Fruit fly (Drosophila melanogaster) whole organism, wandering third instar larva: ENCODE data around the gene CG17944.
A peak's percentile ranks its signal among the peaks of the same experiment; 100 is the strongest.

Source experiments
- Abd-B ChIP-seq: fragments of >200 bp; optimal IDR thresholded peaks from 2 replicates; lab custom pipeline; 2017; ENCODE audit warnings: missing biosample characterization, missing genetic modification characterization
- CG32264 ChIP-seq: fragments of 200-800 bp; sonication (Bioruptor generic); optimal IDR thresholded peaks from 2 replicates; lab custom pipeline; 2016; ENCODE audit warnings: missing biosample characterization, missing genetic modification characterization
- CG9705 ChIP-seq: fragments of 200-800 bp; sonication (Bioruptor generic); optimal IDR thresholded peaks from 2 replicates; lab custom pipeline; 2018; ENCODE audit warnings: missing biosample characterization, mild to moderate bottlenecking, missing genetic modification characterization
- CrebA ChIP-seq: fragments of 200-800 bp; sonication (Bioruptor generic); optimal IDR thresholded peaks from 2 replicates; lab custom pipeline; 2016; ENCODE audit warnings: missing biosample characterization, mild to moderate bottlenecking, missing genetic modification characterization, borderline replicate concordance
- Dfd ChIP-seq: fragments of >200 bp; optimal IDR thresholded peaks from 2 replicates; lab custom pipeline; 2017; ENCODE audit warnings: missing biosample characterization, missing genetic modification characterization
- Dif ChIP-seq: fragments of 200-275, 200-300 bp; sonication (Bioruptor generic); optimal IDR thresholded peaks from 2 replicates; lab custom pipeline; 2018; ENCODE audit warnings: missing biosample characterization, missing genetic modification characterization; ENCODE audit not compliant: partially characterized antibody
- GATAd ChIP-seq: sonication (Bioruptor generic); optimal IDR thresholded peaks from 2 replicates; lab custom pipeline; 2016; ENCODE audit warnings: missing biosample characterization, missing genetic modification characterization
- HLH106 ChIP-seq: fragments of 200-800 bp; optimal IDR thresholded peaks from 3 replicates; lab custom pipeline; 2019; ENCODE audit warnings: missing biosample characterization, mild to moderate bottlenecking, missing genetic modification characterization, moderate library complexity
- Hnf4 ChIP-seq: fragments of 200-800 bp; sonication (Bioruptor generic); optimal IDR thresholded peaks from 2 replicates; lab custom pipeline; 2016; ENCODE audit warnings: missing biosample characterization, mild to moderate bottlenecking, missing genetic modification characterization
- Hr78 ChIP-seq: fragments of >200 bp; optimal IDR thresholded peaks from 2 replicates; lab custom pipeline; 2017; ENCODE audit warnings: missing biosample characterization, missing genetic modification characterization
- Hr83 ChIP-seq: fragments of 200-300 bp; sonication (Bioruptor generic); optimal IDR thresholded peaks from 2 replicates; lab custom pipeline; 2016; ENCODE audit warnings: missing biosample characterization, mild to moderate bottlenecking, missing genetic modification characterization, moderate library complexity; ENCODE audit not compliant: poor library complexity, severe bottlenecking
- Jra ChIP-seq: sonication (Bioruptor generic); optimal IDR thresholded peaks from 2 replicates; lab custom pipeline; 2016; ENCODE audit warnings: missing biosample characterization, missing genetic modification characterization
- Mio ChIP-seq: sonication (Bioruptor generic); optimal IDR thresholded peaks from 2 replicates; lab custom pipeline; 2016; ENCODE audit warnings: missing biosample characterization, missing genetic modification characterization
- Myc ChIP-seq: fragments of >200 bp; optimal IDR thresholded peaks from 2 replicates; lab custom pipeline; 2017
- N ChIP-seq: fragments of >200 bp; optimal IDR thresholded peaks from 2 replicates; lab custom pipeline; 2018; ENCODE audit warnings: missing biosample characterization, missing external identifiers, missing genetic modification characterization
- OdsH ChIP-seq: fragments of 200-800 bp; sonication (Bioruptor generic); optimal IDR thresholded peaks from 2 replicates; lab custom pipeline; 2016; ENCODE audit warnings: missing biosample characterization, mild to moderate bottlenecking, missing genetic modification characterization
- Rel ChIP-seq, 2 experiments: fragments of 200-800 bp; sonication (Bioruptor generic) in 1 of 2; optimal IDR thresholded peaks; 2 replicates in 1 of 2; 3 replicates in 1 of 2; lab custom pipeline; 2016 to 2019; ENCODE audit warnings: mild to moderate bottlenecking in 2 of 2, missing biosample characterization in 2 of 2, missing genetic modification characterization in 2 of 2, moderate library complexity in 1 of 2
- Sp1 ChIP-seq: fragments of 200-800 bp; sonication (Bioruptor generic); optimal IDR thresholded peaks from 3 replicates; lab custom pipeline; 2019; ENCODE audit warnings: missing biosample characterization, mild to moderate bottlenecking, missing genetic modification characterization, moderate library complexity
- Vsx2 ChIP-seq: fragments of 200-300, 225-300 bp; sonication (Bioruptor generic); optimal IDR thresholded peaks from 2 replicates; lab custom pipeline; 2018; ENCODE audit warnings: missing biosample characterization, missing genetic modification characterization; ENCODE audit not compliant: partially characterized antibody
- br ChIP-seq: fragments of 200-800 bp; sonication (Bioruptor generic); optimal IDR thresholded peaks from 2 replicates; lab custom pipeline; 2016; ENCODE audit warnings: missing biosample characterization, missing genetic modification characterization
- brk ChIP-seq: fragments of 200-800 bp; sonication (Bioruptor generic); optimal IDR thresholded peaks from 2 replicates; lab custom pipeline; 2016; ENCODE audit warnings: missing biosample characterization, mild to moderate bottlenecking, missing genetic modification characterization
- dl ChIP-seq, 2 experiments: fragments of 175-275, 200-275 bp in 1 of 2; fragments of 200-275 bp in 1 of 2; sonication (Bioruptor generic); optimal IDR thresholded peaks; lab custom pipeline; 2018; ENCODE audit warnings: mild to moderate bottlenecking in 2 of 2, missing biosample characterization in 2 of 2, missing genetic modification characterization in 2 of 2, moderate library complexity in 2 of 2; ENCODE audit not compliant: partially characterized antibody in 2 of 2, insufficient read depth in 1 of 2
- dmrt93B ChIP-seq: fragments of 200-800 bp; sonication (Bioruptor generic); optimal IDR thresholded peaks from 2 replicates; lab custom pipeline; 2018; ENCODE audit warnings: missing biosample characterization, mild to moderate bottlenecking, missing genetic modification characterization
- dsf ChIP-seq: sonication (Bioruptor generic); optimal IDR thresholded peaks from 2 replicates; lab custom pipeline; 2016; ENCODE audit warnings: missing biosample characterization, missing genetic modification characterization, borderline replicate concordance
- ey ChIP-seq: fragments of 200-800 bp; sonication (Bioruptor generic); optimal IDR thresholded peaks from 2 replicates; lab custom pipeline; 2016; ENCODE audit warnings: missing biosample characterization, missing genetic modification characterization
- foxo ChIP-seq, 2 experiments: fragments of 200-800 bp; sonication (Bioruptor generic); optimal IDR thresholded peaks; 2 replicates in 1 of 2; 3 replicates in 1 of 2; lab custom pipeline; 2016 to 2017; ENCODE audit warnings: missing biosample characterization in 2 of 2, missing genetic modification characterization in 2 of 2
- fru ChIP-seq: fragments of 200-800 bp; sonication (Bioruptor generic); optimal IDR thresholded peaks from 3 replicates; lab custom pipeline; 2016; ENCODE audit warnings: missing biosample characterization, mild to moderate bottlenecking, missing genetic modification characterization
- h ChIP-seq: fragments of 200-800 bp; sonication (Bioruptor generic); optimal IDR thresholded peaks from 3 replicates; lab custom pipeline; 2016; ENCODE audit warnings: missing biosample characterization, mild to moderate bottlenecking, missing genetic modification characterization
- jim ChIP-seq: fragments of 175-275, 200-325 bp; sonication (Bioruptor generic); optimal IDR thresholded peaks from 2 replicates; lab custom pipeline; 2016; ENCODE audit warnings: missing biosample characterization, mild to moderate bottlenecking, missing genetic modification characterization
- lola ChIP-seq: fragments of >200 bp; optimal IDR thresholded peaks from 2 replicates; lab custom pipeline; 2017; ENCODE audit warnings: missing biosample characterization, missing genetic modification characterization
- pan ChIP-seq: fragments of >200 bp; optimal IDR thresholded peaks from 2 replicates; lab custom pipeline; 2017
- psq ChIP-seq: fragments of 200-800 bp; sonication (Bioruptor generic); optimal IDR thresholded peaks from 3 replicates; lab custom pipeline; 2017; ENCODE audit warnings: missing biosample characterization, mild to moderate bottlenecking, missing genetic modification characterization, moderate library complexity
- rgr ChIP-seq: fragments of 200-800 bp; sonication (Bioruptor generic); optimal IDR thresholded peaks from 3 replicates; lab custom pipeline; 2016; ENCODE audit warnings: missing biosample characterization, mild to moderate bottlenecking, missing genetic modification characterization
- sage ChIP-seq: fragments of 200-800 bp; sonication (Bioruptor generic); optimal IDR thresholded peaks from 2 replicates; lab custom pipeline; 2016; ENCODE audit warnings: missing biosample characterization, mild to moderate bottlenecking, missing genetic modification characterization
- sv ChIP-seq: fragments of 200-800 bp; sonication (Bioruptor generic); optimal IDR thresholded peaks from 3 replicates; lab custom pipeline; 2016; ENCODE audit warnings: missing biosample characterization, missing genetic modification characterization
- tai ChIP-seq: sonication (Bioruptor generic); optimal IDR thresholded peaks from 2 replicates; lab custom pipeline; 2016; ENCODE audit warnings: missing biosample characterization, missing genetic modification characterization
- usp ChIP-seq: fragments of >200 bp; optimal IDR thresholded peaks from 2 replicates; lab custom pipeline; 2017; ENCODE audit warnings: missing biosample characterization, missing genetic modification characterization
- woc ChIP-seq: sonication (Bioruptor generic); optimal IDR thresholded peaks from 2 replicates; lab custom pipeline; 2016; ENCODE audit warnings: missing biosample characterization, mild to moderate bottlenecking, missing genetic modification characterization

CG17944 gene

DNA sequence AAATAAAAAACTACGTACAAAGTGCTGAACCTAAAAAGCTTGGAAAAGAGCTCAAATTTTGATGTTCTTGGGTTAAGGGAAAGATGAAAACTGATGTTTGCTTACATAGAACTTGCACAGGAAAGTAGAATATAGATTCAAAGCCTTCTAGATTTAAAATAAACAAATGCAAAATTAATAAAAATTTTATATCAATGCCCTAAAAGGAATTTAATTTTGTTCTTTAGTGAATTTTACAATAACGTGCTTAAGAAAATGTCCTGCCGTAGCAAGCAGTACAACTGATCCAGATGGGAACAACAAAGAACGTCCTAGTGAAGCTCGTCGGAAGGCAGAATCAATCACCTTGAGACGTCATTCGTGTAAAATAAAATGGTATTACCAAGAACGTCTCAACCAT lies 1.8 kb upstream of the CG17944 start, which contains the start of gene Mst84Dd:
Gene Mst84Dd (minus strand): TSS at position 101 of the 400 bp plus-strand sequence.
- TF ChIP-seq Myc (lab: Kevin White, UChicago): no peak

DNA sequence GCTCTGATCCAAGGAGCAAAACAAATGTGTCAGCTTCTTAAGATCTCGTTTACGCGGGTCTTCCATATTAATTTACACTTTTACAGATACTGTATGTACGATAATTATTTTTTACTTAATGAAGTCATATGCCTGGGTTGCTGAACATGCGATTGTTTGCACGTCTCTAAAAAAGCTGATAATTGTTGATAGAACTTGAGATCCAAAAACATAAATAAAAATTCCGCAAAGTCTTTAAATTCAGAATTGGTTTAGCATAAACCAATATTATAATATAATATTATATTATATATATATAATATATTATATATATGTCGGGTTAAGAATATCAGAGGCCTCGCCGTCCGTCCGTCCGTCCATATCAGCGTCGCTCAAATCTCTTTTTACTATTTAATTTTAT lies 12.5 kb downstream of the CG17944 start, which contains the start of gene CG43290:
Gene CG43290 (minus strand): TSS at position 101 of the 400 bp plus-strand sequence.
- TF ChIP-seq lola (GFP tag; lab: Kevin White, UChicago): no peak
- TF ChIP-seq CG9705 (GFP tag; lab: Kevin White, UChicago): no peak
- no peak for TF ChIP-seq dmrt93B (GFP tag; lab: Kevin White, UChicago)
- no peak for TF ChIP-seq tai (GFP tag; lab: Kevin White, UChicago)
- no peak for TF ChIP-seq sage (GFP tag; lab: Kevin White, UChicago)
- TF ChIP-seq psq (GFP tag; lab: Kevin White, UChicago): no peak
- TF ChIP-seq N (GFP tag; lab: Kevin White, UChicago): no peak
- TF ChIP-seq Abd-B (GFP tag; lab: Kevin White, UChicago): no peak
- TF ChIP-seq pan (lab: Kevin White, UChicago): no peak
- no peak for TF ChIP-seq jim
- TF ChIP-seq rgr (GFP tag; lab: Kevin White, UChicago): no peak
- TF ChIP-seq brk (GFP tag; lab: Kevin White, UChicago): no peak
- TF ChIP-seq Rel (GFP tag; optimal IDR thresholded peaks at IDR 0.05; lab: Kevin White, UChicago): no peak
- TF ChIP-seq Rel (tag; optimal IDR thresholded peaks at IDR 0.05; lab: Kevin White, UChicago): no peak
- no peak for TF ChIP-seq usp (GFP tag; lab: Kevin White, UChicago)
- no peak for TF ChIP-seq CG32264
- no peak for TF ChIP-seq Vsx2 (GFP tag; lab: Kevin White, UChicago)

DNA sequence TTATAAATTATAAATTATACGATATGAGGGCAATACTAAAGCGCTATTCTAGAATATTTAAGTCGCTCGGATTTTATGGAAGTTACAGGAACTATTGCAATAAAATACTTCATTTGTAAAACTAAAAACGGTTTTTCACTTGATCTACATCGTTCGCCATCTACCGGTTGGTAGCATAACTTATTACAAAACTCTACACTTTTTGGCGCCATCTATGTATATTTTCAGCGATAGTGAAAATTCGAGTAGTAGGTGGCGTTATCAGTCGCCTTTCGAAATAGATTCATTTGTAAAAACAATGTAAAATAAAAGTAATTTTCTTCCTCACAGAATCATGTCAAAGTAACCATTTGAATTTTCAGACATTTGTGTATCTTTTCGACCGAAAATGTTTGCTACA lies 15.5 kb downstream of the CG17944 start, which contains the start of gene nxf4:
Gene nxf4 (plus strand): TSS at position 286 of the 400 bp plus-strand sequence.
- peak; percentile 25 for TF ChIP-seq OdsH (GFP tag; lab: Kevin White, UChicago)
- no peak for TF ChIP-seq Rel (GFP tag; optimal IDR thresholded peaks at IDR 0.05; lab: Kevin White, UChicago)
- no peak for TF ChIP-seq Rel (tag; optimal IDR thresholded peaks at IDR 0.05; lab: Kevin White, UChicago)
- peak; percentile 27 for TF ChIP-seq rgr (GFP tag; lab: Kevin White, UChicago)
- TF ChIP-seq GATAd: no peak
- TF ChIP-seq sv (GFP tag; lab: Kevin White, UChicago): peak; percentile 75
- TF ChIP-seq tai (GFP tag; lab: Kevin White, UChicago): peak; percentile 53
- no peak for TF ChIP-seq sage (GFP tag; lab: Kevin White, UChicago)
- no peak for TF ChIP-seq CrebA (GFP tag; lab: Kevin White, UChicago)
- TF ChIP-seq dsf (GFP tag; lab: Kevin White, UChicago): no peak
- TF ChIP-seq CG32264: no peak
- TF ChIP-seq woc (GFP tag; lab: Kevin White, UChicago): no peak
- TF ChIP-seq usp (GFP tag; lab: Kevin White, UChicago): no peak
- TF ChIP-seq fru (GFP tag; lab: Kevin White, UChicago): peak; percentile 51
- TF ChIP-seq Hnf4: peak; percentile 29
- no peak for TF ChIP-seq lola (GFP tag; lab: Kevin White, UChicago)
- no peak for TF ChIP-seq Dif
- no peak for TF ChIP-seq Sp1 (GFP tag; lab: Kevin White, UChicago)
- no peak for TF ChIP-seq Myc (lab: Kevin White, UChicago)
- no peak for TF ChIP-seq Mio (GFP tag; lab: Kevin White, UChicago)
- TF ChIP-seq foxo (GFP tag; optimal IDR thresholded peaks at IDR 0.05; lab: Kevin White, UChicago): peak in 1 of 2 experiments; percentile 38
- no peak for TF ChIP-seq Abd-B (GFP tag; lab: Kevin White, UChicago)
- no peak for TF ChIP-seq dl (GFP tag; optimal IDR thresholded peaks at IDR 0.05; lab: Kevin White, UChicago; ENCODE audit: insufficient read depth in 1 of 2, partially characterized antibody in 2 of 2)
- no peak for TF ChIP-seq dmrt93B (GFP tag; lab: Kevin White, UChicago)
- peak; percentile 28 for TF ChIP-seq HLH106 (tag; lab: Kevin White, UChicago)
- TF ChIP-seq CG9705 (GFP tag; lab: Kevin White, UChicago): no peak
- TF ChIP-seq Hr83 (GFP tag; lab: Kevin White, UChicago): no peak
- TF ChIP-seq h: peak; percentile 15
- TF ChIP-seq Dfd: no peak
- TF ChIP-seq N (GFP tag; lab: Kevin White, UChicago): no peak
- TF ChIP-seq Hr78 (GFP tag; lab: Kevin White, UChicago): no peak
- TF ChIP-seq brk (GFP tag; lab: Kevin White, UChicago): no peak
- no peak for TF ChIP-seq pan (lab: Kevin White, UChicago)
- peak; percentile 6 for TF ChIP-seq br (GFP tag; lab: Kevin White, UChicago)
- no peak for TF ChIP-seq Vsx2 (GFP tag; lab: Kevin White, UChicago)
- TF ChIP-seq ey (GFP tag; lab: Kevin White, UChicago): no peak
- TF ChIP-seq psq (GFP tag; lab: Kevin White, UChicago): no peak
- no peak for TF ChIP-seq Jra (GFP tag; lab: Kevin White, UChicago)
- TF ChIP-seq jim: no peak
